Worm (Caenorhabditis elegans) whole organism, midembryonic: Measurements from ENCODE around the gene F14D12.1.

Experiments
- T22C8.4 ChIP-seq: fragments of 200-800 bp; sonication (Bioruptor generic); IDR thresholded peaks from 2 replicates; pipeline ENCODE4 v1.3.6; 2022; ENCODE audit warnings: missing genetic modification characterization, missing compliant biosample characterization
- cog-1 ChIP-seq: sonication (generic microtip); optimal IDR thresholded peaks from 2 replicates; lab custom pipeline; 2016; ENCODE audit warnings: missing genetic modification characterization, missing compliant biosample characterization
- flt-1 ChIP-seq: fragments of 200-800 bp; sonication (Bioruptor generic); IDR thresholded peaks from 2 replicates; pipeline ENCODE4 v1.3.6; 2022; ENCODE audit warnings: missing genetic modification characterization, missing compliant biosample characterization
- klf-2 ChIP-seq: fragments of 200-800 bp; sonication (Bioruptor generic); conservative IDR thresholded peaks from 2 replicates; pipeline ENCODE4 v1.3.6; 2022; ENCODE audit warnings: missing genetic modification reagents, missing genetic modification characterization, missing compliant biosample characterization
- tab-1 ChIP-seq: fragments of 200-800 bp; sonication (Bioruptor generic); IDR thresholded peaks from 2 replicates; pipeline ENCODE4 v1.3.6; 2022; ENCODE audit warnings: missing genetic modification characterization, missing compliant biosample characterization
- ztf-23 ChIP-seq: fragments of 200-800 bp; sonication (Bioruptor generic); IDR thresholded peaks from 2 replicates; pipeline ENCODE4 v1.3.6; 2022; ENCODE audit warnings: missing genetic modification reagents, missing genetic modification characterization, missing compliant biosample characterization
- ztf-29 ChIP-seq: fragments of 200-800 bp; sonication (Bioruptor generic); IDR thresholded peaks from 2 replicates; pipeline ENCODE4 v1.3.6; 2022; ENCODE audit warnings: missing genetic modification reagents, missing genetic modification characterization, missing compliant biosample characterization

DNA sequence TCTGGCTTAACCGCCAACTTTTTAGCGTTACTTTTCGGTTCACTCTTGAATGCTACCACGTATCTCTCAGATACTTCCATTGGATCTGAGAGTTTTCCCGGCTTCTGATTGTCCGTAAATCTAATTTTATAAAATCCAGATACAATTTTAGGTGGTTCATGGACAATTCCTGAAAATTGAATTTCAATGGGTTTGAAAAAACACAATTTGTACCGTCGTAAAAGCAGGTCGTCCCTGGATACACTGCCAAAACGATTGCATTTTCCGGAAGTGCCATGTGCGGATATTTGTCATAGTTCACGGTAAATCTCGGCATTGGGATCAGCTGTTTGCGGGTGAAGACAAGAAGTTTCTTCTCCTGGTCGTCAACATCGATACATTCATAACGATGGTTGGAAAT lies 36.0 kb downstream of the F14D12.1 start:
- TF ChIP-seq ztf-29 (GFP tag; lab: Robert Waterston, UW) (no peak), klf-2 (no peak), cog-1 (no peak), ztf-23 (no peak), T22C8.4 (GFP tag; lab: Robert Waterston, UW) (no peak), tab-1 (GFP tag; lab: Robert Waterston, UW) (no peak), flt-1 (no peak)
